Worm (Caenorhabditis elegans): ENCODE results near the gene F53H8.3.

The F53H8.3 gene

DNA sequence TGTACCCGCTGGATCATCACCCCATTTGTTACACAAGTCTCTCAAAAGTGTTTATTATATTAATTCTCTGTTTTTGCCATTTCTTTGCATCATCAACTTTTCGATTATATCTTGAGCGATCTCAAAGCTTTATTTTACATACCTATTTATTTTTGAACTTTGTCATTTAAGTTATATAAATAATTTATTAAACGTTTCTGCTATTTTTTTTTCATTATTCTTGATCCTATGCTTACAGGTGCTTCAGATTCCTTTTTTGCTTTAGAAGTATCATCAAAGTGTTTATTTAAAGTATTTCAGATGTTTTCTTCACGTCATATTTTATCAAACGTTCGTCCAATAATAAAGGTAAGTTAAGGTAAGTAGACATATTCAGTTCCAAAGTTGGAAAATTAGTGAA is 20.2 kb upstream of the F53H8.3 start, which contains the start of gene F35H12.5:
TSS of gene F35H12.5 (plus strand) at position 301 of the 400 bp plus-strand sequence.
- no peak for TF ChIP-seq alr-1 (tag; optimal IDR thresholded peaks at IDR 0.05; ENCODE audit: borderline replicate concordance)
- TF ChIP-seq tlp-1 (tag; optimal IDR thresholded peaks at IDR 0.05), result no peak
- TF ChIP-seq zip-4 (GFP tag; optimal IDR thresholded peaks at IDR 0.05), result no peak
- TF ChIP-seq efl-3 (GFP tag; optimal IDR thresholded peaks at IDR 0.05), result no peak
- no peak for TF ChIP-seq mep-1 (tag; optimal IDR thresholded peaks at IDR 0.05)
- no peak for TF ChIP-seq aha-1 (tag; optimal IDR thresholded peaks at IDR 0.05)
- TF ChIP-seq skn-1 (tag; optimal IDR thresholded peaks at IDR 0.05), result no peak
- TF ChIP-seq ets-5 (GFP tag; IDR thresholded peaks at IDR 0.05), result no peak
- TF ChIP-seq mef-2 (tag; optimal IDR thresholded peaks at IDR 0.05), result no peak
- TF ChIP-seq nhr-90 (tag; optimal IDR thresholded peaks at IDR 0.05; ENCODE audit: poor library complexity), result no peak

DNA sequence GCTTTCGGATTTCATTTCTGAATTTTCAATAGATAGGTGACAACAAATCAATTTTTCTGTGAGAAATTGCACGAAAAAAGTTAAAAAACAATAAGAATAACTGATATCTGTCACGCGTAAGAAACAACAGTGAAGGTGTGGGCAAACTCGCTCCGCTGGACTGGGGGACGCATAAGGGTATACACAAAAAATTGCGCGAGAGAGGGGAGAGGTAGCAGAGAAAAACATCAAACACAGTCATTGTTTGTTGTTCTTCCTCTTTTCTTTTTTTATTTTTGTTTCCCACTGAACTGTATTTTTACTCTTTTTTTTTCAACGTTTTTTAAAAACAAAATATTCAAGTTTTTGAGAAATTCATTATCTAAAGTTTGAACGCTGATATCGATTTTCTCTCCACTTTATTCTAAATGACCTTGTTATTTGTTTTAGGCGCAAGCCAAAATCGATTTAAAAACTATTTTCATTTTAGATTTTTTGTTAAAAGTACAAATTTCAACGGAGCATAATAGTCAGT is 13.8 kb upstream of the F53H8.3 start, which contains the start of the genes pifk-1 and tbc-11:
TSS of gene pifk-1 (minus strand) at position 17 of the 514 bp plus-strand sequence.
TSS of gene tbc-11 (plus strand) at position 464 of the 514 bp plus-strand sequence.
- TF ChIP-seq nhr-11 (tag; optimal IDR thresholded peaks at IDR 0.05) (no peak), mep-1 (tag; optimal IDR thresholded peaks at IDR 0.05) (peak; percentile 64), F16B12.6 (tag; optimal IDR thresholded peaks at IDR 0.05) (peak; percentile 44), xbp-1 (tag; optimal IDR thresholded peaks at IDR 0.05) (no peak), mab-9 (GFP tag; IDR thresholded peaks at IDR 0.05) (no peak), ceh-88 (GFP tag; IDR thresholded peaks at IDR 0.05) (no peak), snpc-4 (tag; optimal IDR thresholded peaks at IDR 0.05) (no peak), ama-1 (optimal IDR thresholded peaks at IDR 0.05) (no peak), nhr-76 (tag; optimal IDR thresholded peaks at IDR 0.05) (no peak), unc-98 (GFP tag; IDR thresholded peaks at IDR 0.05) (no peak), swsn-7 (tag; optimal IDR thresholded peaks at IDR 0.05) (peak; percentile 20), lin-14 (GFP tag; optimal IDR thresholded peaks at IDR 0.05) (peak; percentile 80), rnt-1 (tag; optimal IDR thresholded peaks at IDR 0.05) (no peak), hlh-4 (tag; optimal IDR thresholded peaks at IDR 0.05) (no peak), nhr-28 (tag; optimal IDR thresholded peaks at IDR 0.05) (no peak), ces-1 (GFP tag; optimal IDR thresholded peaks at IDR 0.05) (no peak), fkh-8 (tag; optimal IDR thresholded peaks at IDR 0.05) (peak; percentile 21), ztf-11 (tag; optimal IDR thresholded peaks at IDR 0.05) (no peak), unc-130 (tag; optimal IDR thresholded peaks at IDR 0.05) (no peak), ets-5 (GFP tag; IDR thresholded peaks at IDR 0.05) (no peak), ceh-8 (GFP tag; optimal IDR thresholded peaks at IDR 0.05) (no peak), aha-1 (tag; optimal IDR thresholded peaks at IDR 0.05) (no peak), nhr-12 (tag; optimal IDR thresholded peaks at IDR 0.05) (no peak), dpl-1 (GFP tag; optimal IDR thresholded peaks at IDR 0.05) (peak; percentile 22 to 39 (median 27)), nhr-19 (GFP tag; conservative IDR thresholded peaks at IDR 0.05) (no peak), fkh-4 (tag; optimal IDR thresholded peaks at IDR 0.05; ENCODE audit: borderline replicate concordance) (no peak), nhr-84 (tag; optimal IDR thresholded peaks at IDR 0.05) (no peak), lir-3 (tag; optimal IDR thresholded peaks at IDR 0.05; ENCODE audit: poor library complexity) (no peak), sptf-1 (tag; optimal IDR thresholded peaks at IDR 0.05) (no peak), elt-3 (tag; optimal IDR thresholded peaks at IDR 0.05) (peak in 1 of 6 experiments; percentile 54), grh-1 (GFP tag; IDR thresholded peaks at IDR 0.05) (no peak), sup-37 (GFP tag; optimal IDR thresholded peaks at IDR 0.05) (no peak), sox-4 (tag; optimal IDR thresholded peaks at IDR 0.05) (no peak), aly-2 (tag; optimal IDR thresholded peaks at IDR 0.05) (no peak), pax-3 (tag; optimal IDR thresholded peaks at IDR 0.05) (no peak), nhr-47 (tag; optimal IDR thresholded peaks at IDR 0.05) (peak; percentile 37), pag-3 (tag; optimal IDR thresholded peaks at IDR 0.05; ENCODE audit: borderline replicate concordance, insufficient read depth) (no peak), unc-62 (GFP tag; optimal IDR thresholded peaks at IDR 0.05) (no peak), nhr-77 (tag; optimal IDR thresholded peaks at IDR 0.05) (no peak), snu-23 (GFP tag; optimal IDR thresholded peaks at IDR 0.05) (peak; percentile 65), lin-39 (tag; optimal IDR thresholded peaks at IDR 0.05) (no peak), unc-30 (tag; optimal IDR thresholded peaks at IDR 0.05) (no peak), ztf-4 (tag; optimal IDR thresholded peaks at IDR 0.05) (no peak), unc-86 (tag; optimal IDR thresholded peaks at IDR 0.05) (no peak), lin-15B (tag; optimal IDR thresholded peaks at IDR 0.05) (no peak)

Data from whole organism, L1 larva.